Worm (Caenorhabditis elegans): ENCODE data around the gene cutl-5.

Gene cutl-5

ce11 chrII:7065391-7065790, 50.3 kb downstream of the cutl-5 start, which contains the start of gene nos-2 (continued):
- TF ChIP-seq ztf-22 (GFP tag; optimal IDR thresholded peaks at IDR 0.05) (no peak), F33H1.4 (GFP tag; IDR thresholded peaks at IDR 0.05) (peak; percentile 16; the same call in 1 of the 2 replicates), T26A5.8 (tag; optimal IDR thresholded peaks at IDR 0.05) (no peak), ceh-91 (GFP tag; IDR thresholded peaks at IDR 0.05) (0 out of 2 replicates have a peak, but pooled peaks have one; percentile 9)
